Fruit fly (Drosophila melanogaster) Kc167 (cell line): ENCODE measurements around the gene Mical.

ENCODE experiments used
- Myc ChIP-seq: fragments of >200 bp; optimal IDR thresholded peaks from 2 replicates; lab custom pipeline; 2017; ENCODE audit warnings: missing external identifiers
- insv ChIP-seq: fragments of >200 bp; optimal IDR thresholded peaks from 3 replicates; lab custom pipeline; 2018; ENCODE audit warnings: missing external identifiers
- psq ChIP-seq: fragments of >200 bp; optimal IDR thresholded peaks from 2 replicates; lab custom pipeline; 2017; ENCODE audit warnings: missing external identifiers

DNA sequence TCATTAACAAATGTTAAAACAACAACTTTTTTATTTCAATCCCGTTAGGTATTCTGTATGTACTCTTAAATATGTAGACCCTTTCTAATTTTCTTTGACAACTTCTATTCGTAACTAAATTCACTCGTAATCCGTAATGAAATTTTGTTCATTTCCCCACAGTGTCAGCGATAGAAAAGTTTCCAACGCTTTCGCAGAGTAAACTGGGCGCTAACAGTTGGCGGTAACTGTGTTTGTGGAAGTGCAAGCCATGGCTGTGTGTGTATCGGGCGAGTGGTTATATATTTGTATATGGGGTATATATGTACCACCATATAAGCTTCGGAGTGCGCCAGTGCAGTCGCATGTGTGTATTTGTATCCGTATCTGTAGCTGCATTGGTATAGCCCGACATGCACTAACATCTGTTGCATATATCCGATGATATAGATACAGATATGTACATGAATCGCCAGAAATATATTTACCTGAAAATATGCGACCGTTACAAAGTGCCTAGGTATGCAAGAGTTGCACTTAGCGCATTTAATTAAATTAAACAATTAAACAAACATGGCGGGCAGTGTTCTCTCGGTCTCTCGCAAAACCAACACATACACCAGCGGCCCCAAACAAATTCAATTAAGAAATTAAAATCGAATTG lies 38.9 kb upstream of the Mical start:
- no peak for TF ChIP-seq psq (lab: Kevin White, UChicago)
- TF ChIP-seq insv (lab: Kevin White, UChicago), result no peak
- no peak for TF ChIP-seq Myc (lab: Kevin White, UChicago)
